Fruit fly (Drosophila melanogaster): ENCODE measurements around the gene Qsox3.

Gene Qsox3

DNA sequence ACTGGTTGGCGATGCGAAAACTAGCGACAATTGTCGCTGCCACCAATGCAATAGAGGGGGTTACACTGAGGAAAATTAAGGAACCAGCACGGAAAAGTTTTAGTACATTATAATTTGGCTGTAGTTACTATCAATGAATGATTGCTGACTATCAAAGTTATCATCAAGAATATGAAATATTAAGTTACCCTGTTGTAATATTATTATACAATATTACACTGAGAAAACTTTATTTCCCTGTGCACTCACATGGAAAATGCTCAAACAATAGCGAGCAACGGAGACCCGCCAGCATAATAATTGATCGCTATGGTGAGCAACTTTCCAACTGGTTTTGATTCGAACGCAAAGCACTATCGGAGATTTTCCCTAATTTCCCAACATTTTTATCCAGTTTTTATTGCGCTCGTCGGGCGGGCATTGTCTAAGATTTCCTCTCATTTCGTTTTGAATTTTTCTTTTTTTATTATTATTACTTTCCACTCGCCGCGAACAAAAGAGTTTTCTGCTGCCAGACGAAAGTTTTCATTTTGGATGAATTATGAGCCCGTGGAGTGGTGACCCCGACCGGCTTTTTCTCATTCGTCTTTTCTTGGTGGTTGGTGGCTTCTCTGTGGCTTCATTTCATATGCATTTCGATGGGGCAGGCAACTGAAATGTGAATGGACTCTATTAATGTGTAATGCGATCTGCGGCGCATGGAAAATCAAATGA lies 49.3 kb upstream of the Qsox3 start (continued):
- peak; percentile 65 for TF ChIP-seq esg (GFP tag; conservative IDR thresholded peaks at IDR 0.05)
- peak; percentile 68 for TF ChIP-seq odd (GFP tag; optimal IDR thresholded peaks at IDR 0.05)
- TF ChIP-seq hkb (optimal IDR thresholded peaks at IDR 0.05), result no peak
- TF ChIP-seq hkb (GFP tag; IDR thresholded peaks at IDR 0.05), result peak; percentile 86
- peak; percentile 38 for TF ChIP-seq jumu (GFP tag; optimal IDR thresholded peaks at IDR 0.05)
- peak; percentile 11 for TF ChIP-seq Jarid2 (GFP tag; optimal IDR thresholded peaks at IDR 0.05)
- TF ChIP-seq nerfin-1 (tag; optimal IDR thresholded peaks at IDR 0.05), result peak; percentile 79
- TF ChIP-seq corto (GFP tag; optimal IDR thresholded peaks at IDR 0.05), result no peak
- peak; percentile 78 for TF ChIP-seq zf30C (GFP tag; optimal IDR thresholded peaks at IDR 0.05)
- TF ChIP-seq Med (GFP tag), result peak; percentile 58
- peak; percentile 9 for TF ChIP-seq CG4328 (GFP tag; optimal IDR thresholded peaks at IDR 0.05)
- TF ChIP-seq CG16779 (GFP tag; IDR thresholded peaks at IDR 0.05), result no peak
- TF ChIP-seq CG1647 (GFP tag; optimal IDR thresholded peaks at IDR 0.05), result peak; percentile 29
- TF ChIP-seq H2.0 (GFP tag; IDR thresholded peaks at IDR 0.05), result peak; percentile 71
- peak; percentile 26 for TF ChIP-seq CG16863 (GFP tag; optimal IDR thresholded peaks at IDR 0.05)
- peak; percentile 65 for TF ChIP-seq CG6689 (GFP tag; IDR thresholded peaks at IDR 0.05)
- peak; percentile 59 for TF ChIP-seq twi (tag; optimal IDR thresholded peaks at IDR 0.05)
- TF ChIP-seq CG6654 (GFP tag; optimal IDR thresholded peaks at IDR 0.05), result peak; percentile 8
- no peak for TF ChIP-seq BtbVII (GFP tag; optimal IDR thresholded peaks at IDR 0.05)
- no peak for TF ChIP-seq Trl (optimal IDR thresholded peaks at IDR 0.05)
- TF ChIP-seq Trl (GFP tag; optimal IDR thresholded peaks at IDR 0.05), result peak; percentile 58
- TF ChIP-seq CG13424 (tag; optimal IDR thresholded peaks at IDR 0.05), result peak; percentile 87
- peak; percentile 73 for TF ChIP-seq CG32772 (GFP tag; IDR thresholded peaks at IDR 0.05)
- no peak for TF ChIP-seq chinmo (GFP tag; IDR thresholded peaks at IDR 0.05; ENCODE audit: partially characterized antibody)
- TF ChIP-seq CG31224 (GFP tag; IDR thresholded peaks at IDR 0.05), result no peak
- peak; percentile 0 for TF ChIP-seq vfl (GFP tag; optimal IDR thresholded peaks at IDR 0.05)
- no peak for TF ChIP-seq CG9797 (GFP tag; optimal IDR thresholded peaks at IDR 0.05)
- peak; percentile 84 for TF ChIP-seq PHDP (tag; optimal IDR thresholded peaks at IDR 0.05)
- peak; percentile 87 for TF ChIP-seq dmrt99B (tag; optimal IDR thresholded peaks at IDR 0.05)
- TF ChIP-seq CG6272 (GFP tag; IDR thresholded peaks at IDR 0.05), result peak; percentile 17; the same call in 1 of the 2 replicates
- peak; percentile 39; the same call in 1 of the 2 replicates for TF ChIP-seq CG3847 (GFP tag; IDR thresholded peaks at IDR 0.05)
- peak; percentile 72 for TF ChIP-seq fd64A (GFP tag; optimal IDR thresholded peaks at IDR 0.05)
- peak; percentile 63 for TF ChIP-seq CG6254 (GFP tag; optimal IDR thresholded peaks at IDR 0.05)
- peak; percentile 83 for TF ChIP-seq CG2202 (tag; optimal IDR thresholded peaks at IDR 0.05)
- 0 out of 2 replicates have a peak, but pooled peaks have one; percentile 16 for TF ChIP-seq CG43689 (GFP tag; IDR thresholded peaks at IDR 0.05)
- no peak for TF ChIP-seq mld (GFP tag; IDR thresholded peaks at IDR 0.05; ENCODE audit: partially characterized antibody)
- peak; percentile 13 for TF ChIP-seq Nf-YC (tag; optimal IDR thresholded peaks at IDR 0.05)
- TF ChIP-seq tup (GFP tag; optimal IDR thresholded peaks at IDR 0.05), result peak; percentile 47
- TF ChIP-seq pnt (GFP tag; optimal IDR thresholded peaks at IDR 0.05), result peak; percentile 80
- TF ChIP-seq btn (GFP tag; optimal IDR thresholded peaks at IDR 0.05), result peak; percentile 5
- peak; percentile 92 for TF ChIP-seq Drgx (GFP tag; IDR thresholded peaks at IDR 0.05)
- peak; percentile 41 for TF ChIP-seq her (GFP tag; optimal IDR thresholded peaks at IDR 0.05)
- peak; percentile 54 for TF ChIP-seq cato (GFP tag; optimal IDR thresholded peaks at IDR 0.05; ENCODE audit: borderline replicate concordance)
- 0 out of 2 replicates have a peak, but pooled peaks have one; percentile 42 for TF ChIP-seq aop (GFP tag; IDR thresholded peaks at IDR 0.05)
- TF ChIP-seq Dbx (GFP tag; IDR thresholded peaks at IDR 0.05), result no peak
- TF ChIP-seq unpg (GFP tag; optimal IDR thresholded peaks at IDR 0.05), result peak; percentile 95
- peak; percentile 65 for TF ChIP-seq CG12769 (tag; optimal IDR thresholded peaks at IDR 0.05)
- peak; percentile 56 for TF ChIP-seq nau (GFP tag; optimal IDR thresholded peaks at IDR 0.05)
- peak; percentile 88 for TF ChIP-seq CG3407 (GFP tag; optimal IDR thresholded peaks at IDR 0.05)
- TF ChIP-seq az2 (GFP tag; optimal IDR thresholded peaks at IDR 0.05), result peak; percentile 85
